Worm (Caenorhabditis elegans): Measurements from ENCODE around the gene pcm-1.

The pcm-1 gene

DNA sequence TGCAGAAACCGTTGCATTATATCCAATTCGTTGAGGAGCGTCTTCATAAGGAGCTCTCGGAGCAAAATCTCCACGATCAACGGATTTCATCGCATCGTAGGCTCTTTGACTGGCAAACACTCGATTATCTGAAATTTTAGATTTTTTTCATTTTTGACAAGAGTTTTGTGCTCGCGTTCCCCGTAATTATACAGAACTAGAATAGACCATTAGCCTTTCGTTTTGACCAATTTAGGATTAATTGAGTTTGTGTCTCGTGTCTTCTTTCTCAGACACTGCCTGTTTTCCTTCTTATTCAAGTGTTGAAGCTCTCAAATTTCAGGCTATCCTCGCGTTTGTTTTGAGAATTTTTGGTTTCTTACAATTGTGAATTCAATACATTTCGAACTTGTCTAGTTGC lies 590 bp downstream of the pcm-1 start:
- TF ChIP-seq ceh-82 (tag; optimal IDR thresholded peaks at IDR 0.05), result no peak

DNA sequence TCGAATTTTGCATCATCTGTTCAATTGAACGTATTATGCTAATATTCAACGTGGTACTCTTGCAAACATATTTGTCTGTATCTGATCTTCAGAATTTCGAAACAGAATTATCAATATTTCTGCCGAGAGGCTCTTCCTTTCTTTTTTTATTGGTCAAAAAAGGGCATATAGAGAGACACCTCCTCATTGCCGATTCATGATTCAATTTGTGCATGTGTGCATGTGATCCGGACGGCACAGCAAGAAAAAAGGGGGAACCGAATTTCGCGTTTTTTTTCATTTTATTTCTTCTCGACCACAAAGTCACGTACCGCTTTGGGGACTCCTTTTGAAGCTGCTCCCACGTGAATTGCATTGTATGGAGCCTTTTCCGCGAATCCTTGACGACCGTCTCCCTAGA lies 2.2 kb downstream of the pcm-1 start, which contains the start of gene mcp-1:
Gene mcp-1 (plus strand): TSS at position 292 of the 400 bp plus-strand sequence.
- TF ChIP-seq fkh-10 (GFP tag; optimal IDR thresholded peaks at IDR 0.05) (peak; percentile 83), nfya-1 (tag; optimal IDR thresholded peaks at IDR 0.05; ENCODE audit: insufficient read depth) (peak; percentile 26), tbx-2 (tag; optimal IDR thresholded peaks at IDR 0.05) (no peak)

DNA sequence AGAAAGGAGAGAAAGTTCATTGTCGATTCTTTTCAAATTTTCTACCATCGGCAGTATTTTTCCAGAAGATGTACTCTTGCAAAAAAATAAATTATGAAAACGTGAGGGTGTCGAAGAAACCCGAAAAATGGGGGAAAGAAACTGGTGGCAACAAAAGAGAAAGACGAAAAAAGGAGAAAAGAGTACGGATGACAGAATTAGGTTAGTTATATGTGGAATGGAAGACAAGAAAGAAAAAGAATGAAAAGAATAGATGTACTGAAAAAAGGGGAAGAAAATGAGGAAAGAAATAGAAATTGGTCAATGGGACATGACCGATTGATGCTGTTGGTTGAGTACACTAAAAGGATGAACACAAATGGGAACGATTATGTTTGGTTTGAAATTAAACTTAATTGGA lies 8.1 kb downstream of the pcm-1 start:
- TF ChIP-seq nhr-77 (tag; optimal IDR thresholded peaks at IDR 0.05) (no peak), fkh-10 (GFP tag; optimal IDR thresholded peaks at IDR 0.05) (no peak), sea-2 (GFP tag; optimal IDR thresholded peaks at IDR 0.05) (no peak), lin-39 (tag; optimal IDR thresholded peaks at IDR 0.05) (no peak), mml-1 (tag; optimal IDR thresholded peaks at IDR 0.05) (no peak), snpc-4 (tag; optimal IDR thresholded peaks at IDR 0.05) (no peak), ztf-11 (tag; optimal IDR thresholded peaks at IDR 0.05) (no peak), fkh-2 (tag; optimal IDR thresholded peaks at IDR 0.05) (no peak), elt-3 (tag; optimal IDR thresholded peaks at IDR 0.05) (no peak), ceh-9 (tag; optimal IDR thresholded peaks at IDR 0.05) (no peak), ZK546.5 (tag; optimal IDR thresholded peaks at IDR 0.05) (no peak), tbx-2 (tag; optimal IDR thresholded peaks at IDR 0.05) (no peak)

DNA sequence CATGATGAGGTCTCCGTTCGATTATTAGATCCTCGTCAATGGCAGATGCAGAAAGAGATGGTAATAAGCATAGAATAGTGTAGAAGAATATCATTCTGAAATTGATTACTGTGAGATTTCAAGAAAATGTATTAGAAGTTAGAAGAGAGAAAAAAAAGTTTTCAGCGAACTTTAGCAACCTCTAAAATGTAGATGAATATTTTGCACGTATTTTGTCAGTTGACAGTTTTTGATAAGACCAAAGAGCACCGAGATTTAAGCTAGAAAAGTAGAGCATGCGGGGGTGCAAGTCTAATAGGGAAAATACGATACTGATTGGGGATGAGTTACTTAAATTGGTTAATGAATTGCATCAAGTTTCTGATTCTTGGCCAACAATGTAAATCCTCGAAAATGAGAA lies 8.9 kb downstream of the pcm-1 start, which contains the start of gene M03F8.6:
Gene M03F8.6 (minus strand): TSS at position 101 of the 400 bp plus-strand sequence.
- TF ChIP-seq pqm-1 (tag; optimal IDR thresholded peaks at IDR 0.05) (no peak), unc-39 (tag; optimal IDR thresholded peaks at IDR 0.05) (no peak), pha-4 (tag; optimal IDR thresholded peaks at IDR 0.05) (no peak), egl-27 (tag; optimal IDR thresholded peaks at IDR 0.05) (no peak), nhr-23 (tag; optimal IDR thresholded peaks at IDR 0.05) (no peak), fkh-2 (tag; optimal IDR thresholded peaks at IDR 0.05) (no peak), elt-1 (tag; optimal IDR thresholded peaks at IDR 0.05) (no peak)

DNA sequence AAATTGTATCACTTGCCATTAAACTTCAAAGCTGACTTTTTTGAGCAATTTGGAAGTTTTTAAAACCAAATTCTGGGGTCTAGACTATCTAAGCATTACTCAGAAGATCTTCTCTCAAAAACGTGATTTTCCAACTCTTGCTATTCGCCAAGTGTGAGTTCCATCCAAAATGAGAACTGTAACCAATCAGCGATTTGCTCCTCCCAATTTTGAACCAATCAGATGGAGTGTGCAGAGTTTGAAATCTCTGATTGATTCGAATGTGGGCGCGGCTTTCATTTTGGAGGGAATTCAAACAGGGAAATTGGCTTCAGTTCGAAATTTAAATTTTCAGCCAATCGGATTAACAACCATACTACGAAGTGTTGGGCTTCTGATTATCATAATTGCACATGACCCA lies 10.6 kb downstream of the pcm-1 start:
- TF ChIP-seq nfya-1 (tag; optimal IDR thresholded peaks at IDR 0.05; ENCODE audit: insufficient read depth), result peak; percentile 88
- TF ChIP-seq nhr-25 (tag; optimal IDR thresholded peaks at IDR 0.05), result no peak

DNA sequence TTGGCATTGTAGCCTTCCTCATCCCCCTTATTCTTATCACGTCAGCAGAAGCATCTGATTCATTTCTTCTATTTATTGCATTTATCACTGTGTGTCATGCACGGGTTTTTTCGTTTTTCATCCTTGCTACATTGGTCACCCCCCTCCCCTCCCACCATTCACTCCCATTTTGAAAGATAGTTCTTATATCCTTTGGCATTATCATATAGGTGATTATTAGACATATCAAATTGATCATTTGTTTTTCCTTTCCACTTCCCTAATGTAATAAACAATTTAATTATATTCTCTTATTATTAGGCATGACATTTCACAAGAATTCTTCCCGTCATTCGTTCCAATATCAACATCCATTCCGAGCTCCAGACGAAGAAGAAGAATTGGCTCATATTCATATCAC lies 12.5 kb downstream of the pcm-1 start, which contains the start of gene M03F8.1:
Gene M03F8.1 (plus strand): TSS at position 301 of the 400 bp plus-strand sequence.
- TF ChIP-seq nhr-12 (tag; optimal IDR thresholded peaks at IDR 0.05) (no peak), pha-4 (tag; optimal IDR thresholded peaks at IDR 0.05) (no peak), mml-1 (tag; optimal IDR thresholded peaks at IDR 0.05) (no peak), nfya-1 (tag; optimal IDR thresholded peaks at IDR 0.05; ENCODE audit: insufficient read depth) (no peak), lin-15B (tag; optimal IDR thresholded peaks at IDR 0.05) (no peak), jun-1 (tag; optimal IDR thresholded peaks at IDR 0.05) (no peak)

DNA sequence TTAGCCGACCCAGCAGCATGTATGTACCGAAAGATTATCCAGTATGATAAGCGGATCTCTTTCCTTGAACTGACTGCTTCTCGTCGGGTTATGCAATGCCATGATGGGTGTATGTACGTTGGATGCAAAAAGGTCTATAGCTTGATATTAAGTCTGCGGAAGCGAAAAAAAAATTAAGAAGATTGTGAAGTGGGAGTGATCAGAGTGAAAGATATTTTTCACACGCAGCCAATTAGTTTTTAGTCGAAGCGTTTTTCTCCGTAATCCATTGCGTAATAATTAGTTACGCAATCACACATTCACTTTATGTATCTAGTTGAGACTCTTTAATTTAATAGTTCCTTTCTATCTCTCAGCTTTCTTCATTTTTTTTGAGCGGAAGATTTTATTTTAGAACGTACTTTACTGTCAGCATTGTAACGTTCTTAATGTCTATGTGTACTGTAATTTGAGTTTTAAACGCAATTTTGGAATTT lies 14.0 kb downstream of the pcm-1 start:
- TF ChIP-seq pha-4 (tag; optimal IDR thresholded peaks at IDR 0.05) (no peak), elt-1 (tag; optimal IDR thresholded peaks at IDR 0.05) (peak; percentile 7)

DNA sequence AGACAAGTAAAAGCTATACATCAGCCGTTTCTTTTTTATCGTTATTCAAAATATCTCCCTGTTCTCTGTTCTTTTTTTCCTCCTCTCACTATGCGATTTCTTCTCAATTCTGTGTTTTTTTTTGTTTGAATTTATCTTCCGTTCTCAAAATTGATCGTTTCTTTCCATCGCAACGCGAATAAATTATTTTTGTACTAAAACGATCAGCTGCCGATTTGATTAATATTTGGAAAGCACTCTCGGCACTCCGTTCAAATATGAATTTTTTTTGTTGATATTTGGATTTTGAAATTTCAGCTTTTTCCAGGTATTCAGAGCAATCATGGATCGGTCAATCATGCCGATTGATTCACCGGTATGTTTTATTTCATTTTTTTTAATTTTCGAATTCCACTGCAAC lies 20.5 kb downstream of the pcm-1 start, which contains the start of gene pst-1:
Gene pst-1 (plus strand): TSS at position 301 of the 400 bp plus-strand sequence.
- TF ChIP-seq fkh-10 (GFP tag; optimal IDR thresholded peaks at IDR 0.05), result no peak
- TF ChIP-seq elt-2 (tag; optimal IDR thresholded peaks at IDR 0.05), result no peak
- TF ChIP-seq nhr-28 (tag; optimal IDR thresholded peaks at IDR 0.05), result no peak
- TF ChIP-seq elt-3 (tag; optimal IDR thresholded peaks at IDR 0.05), result no peak
- TF ChIP-seq ztf-4 (tag; optimal IDR thresholded peaks at IDR 0.05), result no peak
- TF ChIP-seq ceh-16 (tag; optimal IDR thresholded peaks at IDR 0.05), result no peak
- TF ChIP-seq nhr-23 (tag; optimal IDR thresholded peaks at IDR 0.05), result no peak
- no peak for TF ChIP-seq zag-1 (tag; optimal IDR thresholded peaks at IDR 0.05)
- TF ChIP-seq nhr-25 (tag; optimal IDR thresholded peaks at IDR 0.05), result no peak
- no peak for TF ChIP-seq R02D3.7 (tag; optimal IDR thresholded peaks at IDR 0.05)
- no peak for TF ChIP-seq elt-1 (tag; optimal IDR thresholded peaks at IDR 0.05)
- TF ChIP-seq ceh-9 (tag; optimal IDR thresholded peaks at IDR 0.05), result no peak
- TF ChIP-seq mml-1 (tag; optimal IDR thresholded peaks at IDR 0.05), result no peak
- TF ChIP-seq nhr-77 (tag; optimal IDR thresholded peaks at IDR 0.05), result no peak

Data from whole organism, L3 larva.